Worm (Caenorhabditis elegans): ENCODE results near the gene molo-1.

- TF ChIP-seq ama-1 (optimal IDR thresholded peaks at IDR 0.05) (no peak), ama-1 (GFP tag; optimal IDR thresholded peaks at IDR 0.05) (no peak), F49E8.2 (tag; optimal IDR thresholded peaks at IDR 0.05; ENCODE audit: insufficient read depth) (no peak), ztf-18 (tag; optimal IDR thresholded peaks at IDR 0.05) (no peak), rcor-1 (GFP tag; IDR thresholded peaks at IDR 0.05) (no peak), xnd-1 (tag; optimal IDR thresholded peaks at IDR 0.05) (no peak), F55B11.4 (tag; optimal IDR thresholded peaks at IDR 0.05; ENCODE audit: borderline replicate concordance, insufficient read depth) (no peak), nfya-1 (tag; optimal IDR thresholded peaks at IDR 0.05; ENCODE audit: borderline replicate concordance, insufficient read depth) (no peak), nhr-179 (tag; optimal IDR thresholded peaks at IDR 0.05) (no peak)
Observed at ce11 chrIII:5572806-5573205, 988 bp upstream of the molo-1 start.

Measured in whole organism, young adult.